Worm (Caenorhabditis elegans) whole organism, L4 larva: ENCODE data around the gene C49A9.1.

Source experiments
- F37D6.2 ChIP-seq: sonication (generic microtip); optimal IDR thresholded peaks from 2 replicates; lab custom pipeline; 2016; ENCODE audit warnings: mild to moderate bottlenecking, missing genetic modification characterization, missing compliant biosample characterization
- aha-1 ChIP-seq: fragments of 150-350 bp; peaks from one replicate; lab custom pipeline; 2014; ENCODE audit warnings: missing biosample characterization, missing genetic modification characterization
- ceh-82 ChIP-seq: sonication (generic microtip); optimal IDR thresholded peaks from 2 replicates; lab custom pipeline; 2017; ENCODE audit warnings: missing biosample characterization, missing genetic modification characterization
- daf-16 ChIP-seq, 3 experiments: sonication (generic microtip); optimal IDR thresholded peaks; 2 replicates each; lab custom pipeline; 2016 to 2017; ENCODE audit warnings: missing genetic modification characterization in 3 of 3, missing genetic modification reagents in 3 of 3, mild to moderate bottlenecking in 2 of 3, missing compliant biosample characterization in 2 of 3, missing biosample characterization in 1 of 3, moderate library complexity in 1 of 3
- dmd-6 ChIP-seq: fragments of 200-800 bp; sonication (Bioruptor generic); IDR thresholded peaks from 2 replicates; pipeline ENCODE4 v1.3.6; 2022; ENCODE audit warnings: missing genetic modification reagents, missing genetic modification characterization, missing compliant biosample characterization
- dpl-1 ChIP-seq: fragments of 150-350 bp; optimal IDR thresholded peaks from 2 replicates; lab custom pipeline; 2014; ENCODE audit warnings: missing biosample characterization, missing genetic modification reagents, missing genetic modification characterization
- dve-1 ChIP-seq: sonication (generic microtip); optimal IDR thresholded peaks from 2 replicates; lab custom pipeline; 2017; ENCODE audit warnings: antibody characterized with exemption, mild to moderate bottlenecking, missing genetic modification characterization, missing compliant biosample characterization; ENCODE audit not compliant: insufficient read depth
- hif-1 ChIP-seq, 2 experiments: sonication (generic microtip); optimal IDR thresholded peaks; 2 replicates each; lab custom pipeline; 2016 to 2017; ENCODE audit warnings: missing compliant biosample characterization in 2 of 2, missing genetic modification characterization in 2 of 2, missing genetic modification reagents in 2 of 2, missing genotype in 2 of 2, mild to moderate bottlenecking in 1 of 2
- hmg-1.1 ChIP-seq: fragments of 200-800 bp; sonication (Bioruptor generic); IDR thresholded peaks from 2 replicates; pipeline ENCODE4 v1.3.6; 2022; ENCODE audit warnings: missing genetic modification reagents, missing genetic modification characterization, missing compliant biosample characterization
- lim-7 ChIP-seq: fragments of 200-800 bp; sonication (Bioruptor generic); IDR thresholded peaks from 2 replicates; pipeline ENCODE4 v1.3.6; 2022; ENCODE audit warnings: missing genetic modification characterization, missing compliant biosample characterization
- lin-1 ChIP-seq: fragments of 200-800 bp; sonication (Bioruptor generic); IDR thresholded peaks from 2 replicates; pipeline ENCODE4 v1.3.6; 2022; ENCODE audit warnings: missing genetic modification reagents, missing genetic modification characterization, missing compliant biosample characterization
- lin-39 ChIP-seq: fragments of 150-350 bp; optimal IDR thresholded peaks from 2 replicates; lab custom pipeline; 2014; ENCODE audit warnings: missing biosample characterization, missing genetic modification reagents, missing genetic modification characterization
- mxl-2 ChIP-seq: fragments of 200-800 bp; sonication (Bioruptor generic); conservative IDR thresholded peaks from 2 replicates; pipeline ENCODE4 v1.3.6; 2022; ENCODE audit warnings: missing genetic modification reagents, missing genetic modification characterization, missing compliant biosample characterization
- nhr-11 ChIP-seq: fragments of 150-350 bp; optimal IDR thresholded peaks from 2 replicates; lab custom pipeline; 2014; ENCODE audit warnings: missing biosample characterization, missing genetic modification characterization
- nhr-25 ChIP-seq: sonication (generic microtip); optimal IDR thresholded peaks from 2 replicates; lab custom pipeline; 2017; ENCODE audit warnings: missing genetic modification characterization, mild to moderate bottlenecking, missing compliant biosample characterization, antibody characterized with exemption, moderate library complexity, borderline replicate concordance; ENCODE audit not compliant: insufficient read depth
- nhr-28 ChIP-seq: fragments of 150-350 bp; optimal IDR thresholded peaks from 2 replicates; lab custom pipeline; 2014; ENCODE audit warnings: missing biosample characterization, missing genetic modification characterization
- nhr-48 ChIP-seq: sonication (generic microtip); optimal IDR thresholded peaks from 2 replicates; lab custom pipeline; 2016; ENCODE audit warnings: mild to moderate bottlenecking, missing genetic modification characterization, missing compliant biosample characterization
- php-3 ChIP-seq: fragments of 200-800 bp; sonication (Bioruptor generic); IDR thresholded peaks from 2 replicates; pipeline ENCODE4 v1.3.6; 2022; ENCODE audit warnings: missing genetic modification reagents, missing genetic modification characterization, missing compliant biosample characterization
- pqm-1 ChIP-seq: sonication (generic microtip); optimal IDR thresholded peaks from 2 replicates; lab custom pipeline; 2017; ENCODE audit warnings: missing biosample characterization, missing genetic modification characterization
- spr-1 ChIP-seq: sonication (generic microtip); optimal IDR thresholded peaks from 2 replicates; lab custom pipeline; 2016; ENCODE audit warnings: mild to moderate bottlenecking, missing genetic modification characterization, missing compliant biosample characterization
- unc-62 ChIP-seq, 3 experiments: fragments of 150-350 bp in 1 of 3; sonication (generic microtip); optimal IDR thresholded peaks in 2 of 3; peaks in 1 of 3; 1 replicate in 1 of 3; 2 replicates in 2 of 3; lab custom pipeline; 2014 to 2017; ENCODE audit warnings: missing biosample characterization in 3 of 3, missing genetic modification characterization in 3 of 3, missing genetic modification reagents in 3 of 3, missing genotype in 1 of 3
- vab-7 ChIP-seq: fragments of 200-800 bp; sonication (Bioruptor generic); IDR thresholded peaks from 2 replicates; pipeline ENCODE4 v1.3.6; 2022; ENCODE audit warnings: missing genetic modification reagents, missing genetic modification characterization, missing compliant biosample characterization
- zfp-3 ChIP-seq: fragments of 200-800 bp; sonication (Bioruptor generic); conservative IDR thresholded peaks from 2 replicates; pipeline ENCODE4 v1.3.6; 2022; ENCODE audit warnings: missing genetic modification reagents, missing genetic modification characterization, missing compliant biosample characterization

C49A9.1 gene

DNA sequence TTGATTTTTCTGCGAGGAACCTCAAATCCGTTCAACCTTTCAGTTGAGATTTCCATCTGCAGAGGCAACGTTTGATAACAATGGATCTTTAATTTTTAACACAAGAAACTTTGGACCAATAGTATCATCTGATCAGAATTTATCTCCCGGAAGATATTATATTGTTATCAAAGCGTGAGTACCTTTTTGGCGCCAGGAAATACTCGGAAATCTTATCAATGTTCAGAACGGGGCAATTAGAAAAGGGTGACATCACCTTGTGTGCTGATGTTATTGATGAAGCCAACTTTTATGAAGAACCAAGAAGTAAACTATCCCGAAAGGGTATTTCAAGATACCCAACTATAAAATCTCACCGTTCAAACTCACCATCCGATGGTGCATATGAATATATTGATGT, 7.8 kb upstream of the C49A9.1 start:
- peak; percentile 76 for TF ChIP-seq lin-1 (GFP tag; lab: Robert Waterston, UW)
- peak; percentile 79 for TF ChIP-seq dmd-6 (GFP tag; lab: Robert Waterston, UW)

DNA sequence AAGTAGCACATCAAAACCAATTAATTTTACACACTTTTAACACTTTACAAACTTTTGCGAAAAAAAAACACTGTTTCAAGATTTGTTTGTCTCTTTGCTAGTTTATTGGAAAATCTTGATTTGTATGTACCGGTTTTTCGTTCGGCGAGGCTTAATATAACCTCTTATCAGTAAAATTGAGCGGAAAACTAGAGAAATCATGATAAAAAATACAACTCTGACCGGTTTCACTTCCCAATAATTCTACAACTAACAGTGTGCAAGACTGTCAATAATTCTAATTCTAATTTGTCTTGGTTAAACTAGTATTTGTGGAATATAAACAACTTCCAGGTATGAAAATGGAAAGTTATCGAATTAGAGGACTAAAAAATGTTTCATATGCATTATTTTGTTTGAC, 6.1 kb upstream of the C49A9.1 start, which contains the start of gene C49A9.3:
Gene C49A9.3 (plus strand): TSS at position 212 of the 400 bp plus-strand sequence.
- TF ChIP-seq zfp-3 (GFP tag; lab: Robert Waterston, UW) (no peak), daf-16 (GFP tag; optimal IDR thresholded peaks at IDR 0.05; lab: Kevin White, UChicago) (no peak), daf-16 (tag; optimal IDR thresholded peaks at IDR 0.05; lab: Kevin White, UChicago) (peak; percentile 73), vab-7 (GFP tag; lab: Robert Waterston, UW) (no peak), pqm-1 (tag; lab: Kevin White, UChicago) (peak; percentile 55), dmd-6 (GFP tag; lab: Robert Waterston, UW) (peak; percentile 35; the same call in 1 of the 2 replicates), nhr-28 (tag; lab: Kevin White, UChicago) (peak; percentile 64), php-3 (GFP tag; lab: Robert Waterston, UW) (0 out of 2 replicates have a peak, but pooled peaks have one; percentile 34)

DNA sequence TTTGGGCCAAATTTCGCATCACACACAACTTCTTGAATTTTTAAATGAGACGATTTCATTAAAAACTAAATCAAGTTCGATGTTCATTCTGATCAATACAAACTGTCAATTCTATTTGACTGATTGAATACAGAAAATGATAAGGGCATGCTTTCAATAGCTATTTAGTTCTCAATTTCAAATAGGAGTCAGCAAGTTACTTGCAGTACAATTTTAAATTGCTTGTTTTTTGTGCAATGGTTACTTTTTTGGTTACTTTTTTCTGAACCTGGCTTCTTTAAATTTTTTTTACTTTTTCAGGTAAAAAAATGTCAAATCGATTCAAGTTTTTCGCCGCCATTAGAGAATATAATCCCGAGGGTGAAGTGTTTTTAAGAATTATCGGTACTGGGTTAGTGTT, 2.8 kb upstream of the C49A9.1 start, which contains the start of gene C49A9.2:
Gene C49A9.2 (plus strand): TSS at position 301 of the 400 bp plus-strand sequence.
- no peak for TF ChIP-seq aha-1 (tag; lab: Kevin White, UChicago)
- no peak for TF ChIP-seq dpl-1
- TF ChIP-seq nhr-28 (tag; lab: Kevin White, UChicago) = peak; percentile 18
- TF ChIP-seq F37D6.2 = no peak
- peak; percentile 8 for TF ChIP-seq pqm-1 (tag; lab: Kevin White, UChicago)
- no peak for TF ChIP-seq daf-16 (GFP tag; optimal IDR thresholded peaks at IDR 0.05; lab: Kevin White, UChicago)
- peak; percentile 36 for TF ChIP-seq daf-16 (tag; optimal IDR thresholded peaks at IDR 0.05; lab: Kevin White, UChicago)
- TF ChIP-seq ceh-82 (tag; lab: Kevin White, UChicago) = no peak
- no peak for TF ChIP-seq hmg-1.1
- TF ChIP-seq mxl-2 = no peak
- TF ChIP-seq lin-39 (tag; lab: Kevin White, UChicago) = no peak

DNA sequence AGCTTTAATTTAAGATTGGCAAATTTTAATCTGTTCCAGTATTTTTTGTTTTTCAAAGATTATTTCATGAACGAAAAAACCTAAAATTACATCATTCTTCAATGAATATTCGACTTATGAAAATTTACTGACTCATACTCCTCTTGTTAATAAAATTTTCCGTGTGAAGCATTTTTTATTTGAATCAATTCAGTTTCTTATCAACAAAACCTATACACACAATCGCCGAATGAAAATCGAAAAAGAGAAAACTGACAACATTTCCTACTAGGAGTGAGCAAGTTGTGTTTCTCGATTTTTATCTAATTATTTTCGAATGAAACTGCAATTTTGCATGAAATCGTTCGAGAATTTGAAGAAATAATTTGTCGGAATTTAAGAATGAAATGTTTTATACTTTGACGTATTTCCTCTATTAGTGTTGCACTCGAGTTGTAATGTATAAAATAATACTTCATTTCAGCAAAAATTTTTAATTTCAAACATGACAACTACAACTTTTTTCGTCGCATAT, 2.6 kb downstream of the C49A9.1 start, which contains the start of gene F58F9.4:
Gene F58F9.4 (plus strand): TSS at position 464 of the 514 bp plus-strand sequence.
- TF ChIP-seq pqm-1 (tag; lab: Kevin White, UChicago) (peak; percentile 41), nhr-28 (tag; lab: Kevin White, UChicago) (peak; percentile 28), hif-1 (tag; optimal IDR thresholded peaks at IDR 0.05; lab: Kevin White, UChicago) (no peak), lin-1 (GFP tag; lab: Robert Waterston, UW) (no peak), nhr-25 (tag; lab: Kevin White, UChicago) (no peak), lim-7 (GFP tag; lab: Robert Waterston, UW) (no peak), dmd-6 (GFP tag; lab: Robert Waterston, UW) (peak; percentile 37; the same call in 1 of the 2 replicates), daf-16 (GFP tag; optimal IDR thresholded peaks at IDR 0.05; lab: Kevin White, UChicago) (no peak), daf-16 (tag; optimal IDR thresholded peaks at IDR 0.05; lab: Kevin White, UChicago) (peak; percentile 31), spr-1 (tag; lab: Kevin White, UChicago) (no peak)

DNA sequence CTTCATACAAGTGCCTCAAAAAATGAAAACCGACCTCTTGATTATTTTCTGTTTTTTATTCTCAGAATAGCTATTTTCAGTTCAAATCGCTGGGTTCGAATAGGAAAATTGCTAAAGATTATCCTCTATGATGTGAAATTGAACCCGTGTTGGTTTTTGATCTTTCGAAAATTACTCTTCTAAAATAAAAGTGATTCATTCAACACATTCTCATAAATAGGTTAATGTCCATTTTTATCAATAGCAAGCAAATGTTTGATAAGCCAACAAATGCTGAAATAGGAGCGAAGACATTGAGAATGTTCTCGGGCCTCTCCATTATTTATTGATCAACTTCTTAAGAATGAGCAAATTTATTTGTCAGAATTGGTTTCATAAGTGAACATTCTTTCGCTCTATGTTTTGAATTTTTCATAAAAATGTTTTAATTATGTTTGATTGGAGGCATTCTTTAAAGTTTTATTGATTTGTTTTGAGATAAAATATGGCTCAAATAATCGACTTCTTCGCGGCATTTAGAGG, 4.8 kb downstream of the C49A9.1 start, which contains the start of gene F58F9.3:
Gene F58F9.3 (plus strand): TSS at position 472 of the 522 bp plus-strand sequence.
- TF ChIP-seq unc-62 (GFP tag; optimal IDR thresholded peaks at IDR 0.05 in 1 of 2; lab: Kevin White, UChicago) (peak in 1 of 2 experiments; percentile 88), unc-62 (tag; optimal IDR thresholded peaks at IDR 0.05; lab: Kevin White, UChicago) (no peak), pqm-1 (tag; lab: Kevin White, UChicago) (peak; percentile 52), aha-1 (tag; lab: Kevin White, UChicago) (peak; percentile 73), nhr-11 (tag; lab: Kevin White, UChicago) (no peak), nhr-28 (tag; lab: Kevin White, UChicago) (peak; percentile 48), dmd-6 (GFP tag; lab: Robert Waterston, UW) (peak; percentile 25; the same call in 1 of the 2 replicates), lin-39 (tag; lab: Kevin White, UChicago) (no peak), dve-1 (peak; percentile 30), daf-16 (GFP tag; optimal IDR thresholded peaks at IDR 0.05; lab: Kevin White, UChicago) (no peak), daf-16 (tag; optimal IDR thresholded peaks at IDR 0.05; lab: Kevin White, UChicago) (peak; percentile 79)

DNA sequence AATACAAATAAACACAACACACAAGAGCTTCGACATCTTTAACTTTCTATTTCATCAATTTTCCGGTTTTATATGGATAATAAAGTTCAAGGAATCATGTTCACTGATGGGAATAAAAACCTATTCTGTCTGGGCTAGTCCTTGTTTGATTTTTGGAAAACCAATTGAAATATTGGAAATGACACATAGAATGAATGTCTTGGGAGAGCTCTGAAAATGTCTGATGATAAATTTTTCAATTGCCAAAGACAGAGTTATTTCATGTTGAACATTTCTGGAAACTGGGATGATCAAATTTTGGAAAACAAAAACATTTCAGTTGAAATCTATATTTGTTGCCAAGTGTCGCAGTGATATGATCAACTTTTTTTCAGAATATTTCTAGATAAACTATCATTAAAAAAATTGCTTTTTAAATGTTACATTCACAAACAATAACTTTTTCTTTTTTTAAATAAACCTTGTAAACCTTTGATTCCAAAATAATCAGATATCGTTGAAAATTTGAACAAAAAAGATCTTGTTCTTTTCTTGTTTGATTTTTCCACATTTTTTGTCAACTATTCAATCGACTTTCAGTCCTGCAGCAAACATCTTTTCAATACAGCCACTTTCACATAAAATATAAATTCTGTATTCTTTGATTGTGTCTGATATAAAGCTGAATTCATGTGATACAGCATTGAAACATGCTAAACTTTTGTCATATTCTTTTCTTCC, 9.7 kb downstream of the C49A9.1 start, which contains the start of the genes F58F9.6 and F58F9.8:
Gene F58F9.6 (minus strand): TSS at position 101 of the 720 bp plus-strand sequence.
Gene F58F9.8 (plus strand): TSS at position 670 of the 720 bp plus-strand sequence.
- TF ChIP-seq nhr-25 (tag; lab: Kevin White, UChicago) (no peak), nhr-48 (tag; lab: Kevin White, UChicago) (no peak), php-3 (GFP tag; lab: Robert Waterston, UW) (no peak), dmd-6 (GFP tag; lab: Robert Waterston, UW) (no peak)
